Fruit fly (Drosophila melanogaster) whole organism, embryonic: ENCODE measurements around the gene Mfe2.

ENCODE experiments used
- CG12744 ChIP-seq: fragments of 200-800 bp; sonication (Bioruptor generic); optimal IDR thresholded peaks from 2 replicates; lab custom pipeline; 2016; ENCODE audit warnings: missing biosample characterization, missing genetic modification characterization
- CG13424 ChIP-seq: fragments of 200-800 bp; sonication (Bioruptor generic); optimal IDR thresholded peaks from 2 replicates; lab custom pipeline; 2019; ENCODE audit warnings: missing biosample characterization, mild to moderate bottlenecking, missing genetic modification characterization, moderate library complexity
- CG14050 ChIP-seq: fragments of 200-800 bp; sonication (Bioruptor generic); IDR thresholded peaks from 3 replicates; pipeline ENCODE4 v1.3.6; 2022; ENCODE audit warnings: missing biosample characterization, missing genetic modification characterization
- CG14710 ChIP-seq: fragments of 200-800 bp; sonication (Bioruptor generic); optimal IDR thresholded peaks from 3 replicates; lab custom pipeline; 2019; ENCODE audit warnings: missing biosample characterization, mild to moderate bottlenecking, missing genetic modification characterization, moderate library complexity
- CG15696 ChIP-seq: fragments of 200-800 bp; sonication (Bioruptor generic); optimal IDR thresholded peaks from 2 replicates; lab custom pipeline; 2019; ENCODE audit warnings: missing biosample characterization, mild to moderate bottlenecking, missing genetic modification characterization, moderate library complexity
- CG1603 ChIP-seq: fragments of 200-800 bp; sonication (Bioruptor generic); optimal IDR thresholded peaks from 2 replicates; lab custom pipeline; 2019; ENCODE audit warnings: missing biosample characterization, mild to moderate bottlenecking, missing genetic modification characterization, moderate library complexity
- CG16813 ChIP-seq: fragments of 200-800 bp; sonication (Bioruptor generic); IDR thresholded peaks from 3 replicates; pipeline ENCODE4 v1.3.6; 2022; ENCODE audit warnings: missing biosample characterization, missing genetic modification characterization; ENCODE audit not compliant: partially characterized antibody
- CG18011 ChIP-seq: fragments of 200-800 bp; sonication (Bioruptor generic); optimal IDR thresholded peaks from 2 replicates; lab custom pipeline; 2017; ENCODE audit warnings: missing biosample characterization, missing genetic modification characterization, mild to moderate bottlenecking, moderate library complexity, missing genotype
- CG18262 ChIP-seq: fragments of 200-800 bp; optimal IDR thresholded peaks from 3 replicates; lab custom pipeline; 2019; ENCODE audit warnings: missing biosample characterization, mild to moderate bottlenecking, missing genetic modification characterization, moderate library complexity
- CG31365 ChIP-seq: fragments of 200-800 bp; sonication (Bioruptor generic); optimal IDR thresholded peaks from 2 replicates; lab custom pipeline; 2018; ENCODE audit warnings: missing biosample characterization, mild to moderate bottlenecking, missing genetic modification characterization
- CG3281 ChIP-seq: fragments of 200-800 bp; sonication (Bioruptor generic); optimal IDR thresholded peaks from 3 replicates; lab custom pipeline; 2017; ENCODE audit warnings: missing biosample characterization, mild to moderate bottlenecking, missing genetic modification characterization
- CG33213 ChIP-seq: fragments of 200-800 bp; sonication (Bioruptor generic); optimal IDR thresholded peaks from 3 replicates; lab custom pipeline; 2016; ENCODE audit warnings: missing biosample characterization, missing genetic modification characterization
- CG3847 ChIP-seq: fragments of 200-800 bp; sonication (Bioruptor generic); IDR thresholded peaks from 2 replicates; pipeline ENCODE4 v1.3.6; 2022; ENCODE audit warnings: missing biosample characterization, missing genetic modification characterization
- CG4730 ChIP-seq: fragments of 200-800 bp; sonication (Bioruptor generic); IDR thresholded peaks from 2 replicates; pipeline ENCODE4 v1.3.6; 2022; ENCODE audit warnings: missing biosample characterization, missing genetic modification characterization
- CG5245 ChIP-seq: fragments of 200-800 bp; sonication (Bioruptor generic); optimal IDR thresholded peaks from 3 replicates; lab custom pipeline; 2016; ENCODE audit warnings: missing biosample characterization, missing genetic modification characterization
- CG8478 ChIP-seq: fragments of >200 bp; optimal IDR thresholded peaks from 2 replicates; lab custom pipeline; 2018
- CrebB ChIP-seq: fragments of 200-800 bp; sonication (Bioruptor generic); optimal IDR thresholded peaks from 3 replicates; lab custom pipeline; 2018; ENCODE audit warnings: missing biosample characterization, mild to moderate bottlenecking, missing genetic modification characterization
- Doc3 ChIP-seq: fragments of 200-800 bp; sonication (Bioruptor generic); IDR thresholded peaks from 3 replicates; pipeline ENCODE4 v1.3.6; 2022; ENCODE audit warnings: missing biosample characterization, missing genetic modification characterization; ENCODE audit not compliant: partially characterized antibody
- Ets97D ChIP-seq: fragments of 200-800 bp; sonication (Bioruptor generic); optimal IDR thresholded peaks from 3 replicates; lab custom pipeline; 2016; ENCODE audit warnings: missing biosample characterization, missing genetic modification characterization
- H2.0 ChIP-seq: fragments of 200-800 bp; sonication (Bioruptor generic); IDR thresholded peaks from 2 replicates; pipeline ENCODE4 v1.3.6; 2022; ENCODE audit warnings: missing biosample characterization, missing genetic modification characterization
- HLH3B ChIP-seq: fragments of 200-800 bp; sonication (Bioruptor generic); IDR thresholded peaks from 2 replicates; pipeline ENCODE4 v1.3.6; 2022; ENCODE audit warnings: missing biosample characterization, missing genetic modification characterization
- HLHmδ ChIP-seq: fragments of 200-800 bp; sonication (Bioruptor generic); optimal IDR thresholded peaks from 2 replicates; lab custom pipeline; 2018; ENCODE audit warnings: missing biosample characterization, mild to moderate bottlenecking, missing genetic modification characterization, moderate library complexity
- Kr ChIP-seq: fragments of 200-800 bp; sonication (Bioruptor generic); optimal IDR thresholded peaks from 2 replicates; lab custom pipeline; 2017; ENCODE audit warnings: missing biosample characterization, mild to moderate bottlenecking, missing genetic modification characterization
- Lpt ChIP-seq: fragments of >200 bp; optimal IDR thresholded peaks from 2 replicates; lab custom pipeline; 2018; ENCODE audit warnings: missing biosample characterization, missing genetic modification characterization
- NfI ChIP-seq: fragments of 200-800 bp; sonication (Bioruptor generic); optimal IDR thresholded peaks from 3 replicates; lab custom pipeline; 2018; ENCODE audit warnings: missing biosample characterization, mild to moderate bottlenecking, missing genetic modification characterization, moderate library complexity
- Oli ChIP-seq: fragments of 200-800 bp; sonication (Bioruptor generic); optimal IDR thresholded peaks from 2 replicates; lab custom pipeline; 2018; ENCODE audit warnings: missing biosample characterization, mild to moderate bottlenecking, missing genetic modification characterization, moderate library complexity
- Optix ChIP-seq: fragments of 200-800 bp; sonication (Bioruptor generic); IDR thresholded peaks from 3 replicates; pipeline ENCODE4 v1.3.6; 2022; ENCODE audit warnings: missing biosample characterization, missing genetic modification characterization
- Pdp1 ChIP-seq, 2 experiments: fragments of 200-800 bp; sonication (Bioruptor generic); optimal IDR thresholded peaks; 3 replicates each; lab custom pipeline; 2016; ENCODE audit warnings: missing biosample characterization in 2 of 2, missing genetic modification characterization in 2 of 2, mild to moderate bottlenecking in 1 of 2, moderate library complexity in 1 of 2
- Side ChIP-seq: fragments of 200-800 bp; sonication (Bioruptor generic); optimal IDR thresholded peaks from 2 replicates; lab custom pipeline; 2016; ENCODE audit warnings: missing biosample characterization, missing genetic modification characterization
- ab ChIP-seq: fragments of 200-800 bp; sonication (Bioruptor generic); optimal IDR thresholded peaks from 2 replicates; lab custom pipeline; 2016; ENCODE audit warnings: missing biosample characterization, missing genetic modification characterization
- ac ChIP-seq: fragments of 200-800 bp; sonication (Bioruptor generic); optimal IDR thresholded peaks from 3 replicates; lab custom pipeline; 2017; ENCODE audit warnings: missing biosample characterization, mild to moderate bottlenecking, missing genetic modification characterization
- amos ChIP-seq: fragments of 200-800 bp; sonication (Bioruptor generic); IDR thresholded peaks from 2 replicates; pipeline ENCODE4 v1.3.6; 2022; ENCODE audit warnings: missing biosample characterization, missing genetic modification characterization; ENCODE audit not compliant: partially characterized antibody
- ash1 ChIP-seq: fragments of 200-800 bp; sonication (Bioruptor generic); optimal IDR thresholded peaks from 2 replicates; lab custom pipeline; 2018; ENCODE audit warnings: missing biosample characterization, mild to moderate bottlenecking, missing genetic modification characterization
- bab2 ChIP-seq: fragments of 200-800 bp; sonication (Bioruptor generic); optimal IDR thresholded peaks from 2 replicates; lab custom pipeline; 2016; ENCODE audit warnings: missing biosample characterization, missing genetic modification characterization
- chm ChIP-seq: fragments of 200-800 bp; sonication (Bioruptor generic); IDR thresholded peaks from 2 replicates; pipeline ENCODE4 v1.3.6; 2022; ENCODE audit warnings: missing biosample characterization, missing genetic modification characterization
- da ChIP-seq: fragments of 200-800 bp; sonication (Bioruptor generic); optimal IDR thresholded peaks from 2 replicates; lab custom pipeline; 2016; ENCODE audit warnings: missing biosample characterization, missing genetic modification characterization
- dmrt99B ChIP-seq: fragments of 200-800 bp; sonication (Bioruptor generic); optimal IDR thresholded peaks from 2 replicates; lab custom pipeline; 2018; ENCODE audit warnings: missing biosample characterization, mild to moderate bottlenecking, missing genetic modification characterization, moderate library complexity
- fd64A ChIP-seq: fragments of 200-800 bp; sonication (Bioruptor generic); optimal IDR thresholded peaks from 3 replicates; lab custom pipeline; 2018; ENCODE audit warnings: missing biosample characterization, mild to moderate bottlenecking, missing genetic modification characterization
- fru ChIP-seq: fragments of >200 bp; optimal IDR thresholded peaks from 2 replicates; lab custom pipeline; 2017
- inv ChIP-seq: fragments of 200-800 bp; sonication (Bioruptor generic); IDR thresholded peaks from 2 replicates; pipeline ENCODE4 v1.3.6; 2022; ENCODE audit warnings: missing biosample characterization, missing genetic modification characterization; ENCODE audit not compliant: partially characterized antibody
- jumu ChIP-seq: fragments of 200-800 bp; sonication (Bioruptor generic); optimal IDR thresholded peaks from 3 replicates; lab custom pipeline; 2016; ENCODE audit warnings: missing biosample characterization, missing genetic modification characterization
- lab ChIP-seq: fragments of 200-800 bp; sonication (Bioruptor generic); optimal IDR thresholded peaks from 3 replicates; lab custom pipeline; 2017; ENCODE audit warnings: missing biosample characterization, missing genetic modification characterization, mild to moderate bottlenecking, moderate library complexity, missing genetic modification reagents
- lmd ChIP-seq: fragments of 200-800 bp; sonication (Bioruptor generic); IDR thresholded peaks from 2 replicates; pipeline ENCODE4 v1.3.6; 2022; ENCODE audit warnings: missing biosample characterization, missing genetic modification characterization
- odd ChIP-seq: fragments of 200-800 bp; sonication (Bioruptor generic); optimal IDR thresholded peaks from 2 replicates; lab custom pipeline; 2017; ENCODE audit warnings: missing biosample characterization, mild to moderate bottlenecking, missing genetic modification characterization
- otp ChIP-seq: fragments of 200-800 bp; sonication (Bioruptor generic); IDR thresholded peaks from 3 replicates; pipeline ENCODE4, ENCODE4 v1.3.6; 2022; ENCODE audit warnings: missing biosample characterization, missing genetic modification characterization
- run ChIP-seq: fragments of 200-800 bp; sonication (Bioruptor generic); optimal IDR thresholded peaks from 3 replicates; lab custom pipeline; 2018; ENCODE audit warnings: missing biosample characterization, mild to moderate bottlenecking, missing genetic modification characterization
- sna ChIP-seq: fragments of 200-800 bp; sonication (Bioruptor generic); IDR thresholded peaks from 2 replicates; pipeline ENCODE4 v1.3.6; 2022; ENCODE audit warnings: missing biosample characterization, missing genetic modification characterization; ENCODE audit not compliant: partially characterized antibody
- sob ChIP-seq: fragments of 200-800 bp; sonication (Bioruptor generic); IDR thresholded peaks from 2 replicates; pipeline ENCODE4 v1.3.6; 2022; ENCODE audit warnings: missing biosample characterization, missing genetic modification characterization
- wdn ChIP-seq: fragments of 200-800 bp; sonication (Bioruptor generic); IDR thresholded peaks from 2 replicates; pipeline ENCODE4 v1.3.6; 2022; ENCODE audit warnings: missing biosample characterization, missing genetic modification characterization
- wor ChIP-seq: fragments of 200-800 bp; sonication (Bioruptor generic); IDR thresholded peaks from 2 replicates; pipeline ENCODE4 v1.3.6; 2022; ENCODE audit warnings: missing biosample characterization, missing genetic modification characterization
- z ChIP-seq: fragments of 200-800 bp; sonication (Bioruptor generic); IDR thresholded peaks from 3 replicates; pipeline ENCODE4 v1.3.6; 2022; ENCODE audit warnings: missing biosample characterization, missing genetic modification characterization

The Mfe2 gene

DNA sequence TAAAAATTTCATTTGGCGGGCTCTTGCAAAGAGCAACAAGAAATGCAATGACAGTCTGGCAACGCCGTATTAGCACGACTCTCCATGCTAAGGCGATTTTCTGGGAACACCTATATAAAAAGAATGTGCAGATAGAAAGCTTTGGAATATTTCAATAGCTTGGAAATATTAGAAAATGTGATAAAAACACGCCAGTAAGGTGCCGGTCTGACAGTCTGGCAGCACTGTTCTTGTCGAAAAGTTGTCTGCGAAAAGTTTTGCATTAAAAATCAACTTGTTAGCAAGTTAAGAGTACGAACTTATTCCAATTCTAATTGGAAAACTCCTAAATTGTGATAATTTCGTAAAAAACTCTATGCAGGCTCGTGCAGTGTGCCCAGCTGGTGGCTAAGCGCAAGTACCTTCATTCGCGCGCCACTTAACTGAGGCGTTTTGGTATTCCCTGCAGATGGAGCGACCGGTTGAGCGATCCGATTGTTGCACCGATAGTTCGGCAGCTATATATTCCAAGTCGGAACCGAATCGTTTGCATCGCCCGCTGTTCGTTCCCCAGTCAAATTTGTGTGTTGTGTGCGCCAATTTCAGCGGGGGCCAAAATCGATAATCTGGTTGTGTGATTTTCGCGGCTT is 7.2 kb downstream of the Mfe2 start, which contains the start of gene eas (continued):
- TF ChIP-seq Pdp1 (GFP tag; optimal IDR thresholded peaks at IDR 0.05; lab: Kevin White, UChicago): peak; percentile 3 to 43
- no peak for TF ChIP-seq dmrt99B (tag; lab: Kevin White, UChicago)
- peak; percentile 37; the same call in 1 of the 2 replicates for TF ChIP-seq CG3847 (GFP tag; lab: Robert Waterston, UW)
- TF ChIP-seq HLH3B: no peak
- TF ChIP-seq Ets97D: peak; percentile 56
- 0 out of 3 replicates have a peak, but pooled peaks have one; percentile 14 for TF ChIP-seq otp
- no peak for TF ChIP-seq lmd (GFP tag; lab: Robert Waterston, UW)
- no peak for TF ChIP-seq ac (GFP tag; lab: Kevin White, UChicago)
- TF ChIP-seq CG14710: peak; percentile 44
- no peak for TF ChIP-seq CG5245 (GFP tag; lab: Kevin White, UChicago)
- TF ChIP-seq Side (GFP tag; lab: Kevin White, UChicago): peak; percentile 31
- TF ChIP-seq wor (GFP tag; lab: Robert Waterston, UW): no peak
- no peak for TF ChIP-seq da (GFP tag; lab: Kevin White, UChicago)
- TF ChIP-seq ash1 (GFP tag; lab: Kevin White, UChicago): no peak
- TF ChIP-seq bab2: no peak
- TF ChIP-seq fd64A (GFP tag; lab: Kevin White, UChicago): no peak
- TF ChIP-seq CG13424 (tag; lab: Kevin White, UChicago): no peak
- peak; percentile 41; the same call in 1 of the 2 replicates for TF ChIP-seq sna (GFP tag; lab: Robert Waterston, UW)
- peak; percentile 87 for TF ChIP-seq amos (GFP tag; lab: Robert Waterston, UW)
- no peak for TF ChIP-seq Kr (GFP tag; lab: Kevin White, UChicago)
- TF ChIP-seq CG31365 (tag; lab: Kevin White, UChicago): no peak
- no peak for TF ChIP-seq Lpt (GFP tag; lab: Kevin White, UChicago)
- no peak for TF ChIP-seq sob (GFP tag; lab: Robert Waterston, UW)
- TF ChIP-seq CG1603 (tag; lab: Kevin White, UChicago): peak; percentile 63
- TF ChIP-seq CG16813 (GFP tag; lab: Robert Waterston, UW): peak; percentile 80
- peak; percentile 35 for TF ChIP-seq CG33213 (GFP tag; lab: Kevin White, UChicago)
- TF ChIP-seq CG14050 (GFP tag; lab: Robert Waterston, UW): no peak
- no peak for TF ChIP-seq wdn (GFP tag; lab: Robert Waterston, UW)
- TF ChIP-seq HLHmδ (GFP tag; lab: Kevin White, UChicago): peak; percentile 42
- peak; percentile 69 for TF ChIP-seq inv (GFP tag; lab: Robert Waterston, UW)
- TF ChIP-seq CG8478 (lab: Kevin White, UChicago): no peak
- TF ChIP-seq CG15696 (tag; lab: Kevin White, UChicago): no peak
- TF ChIP-seq Doc3 (GFP tag; lab: Robert Waterston, UW): peak; percentile 54; the same call in 2 of the 3 replicates
- no peak for TF ChIP-seq CG3281 (GFP tag; lab: Kevin White, UChicago)
- TF ChIP-seq CG18011 (GFP tag; lab: Kevin White, UChicago): no peak
- TF ChIP-seq z (GFP tag; lab: Robert Waterston, UW): no peak
- no peak for TF ChIP-seq H2.0
- TF ChIP-seq Oli: no peak
- no peak for TF ChIP-seq CG12744 (GFP tag; lab: Kevin White, UChicago)
- peak; percentile 4 for TF ChIP-seq jumu (GFP tag; lab: Kevin White, UChicago)
- no peak for TF ChIP-seq run (tag; lab: Kevin White, UChicago)
- TF ChIP-seq Optix (GFP tag; lab: Robert Waterston, UW): no peak
- TF ChIP-seq NfI (GFP tag; lab: Kevin White, UChicago): no peak
- peak; percentile 59; the same call in 1 of the 2 replicates for TF ChIP-seq chm (GFP tag; lab: Robert Waterston, UW)
- TF ChIP-seq odd: no peak
- TF ChIP-seq lab (GFP tag; lab: Kevin White, UChicago): peak; percentile 29
- TF ChIP-seq CG4730 (GFP tag; lab: Robert Waterston, UW): no peak
- no peak for TF ChIP-seq CrebB
- TF ChIP-seq fru (lab: Kevin White, UChicago): no peak
- no peak for TF ChIP-seq ab (GFP tag; lab: Kevin White, UChicago)
- TF ChIP-seq CG18262: no peak
